Worm (Caenorhabditis elegans) whole organism, L4/young adult: ENCODE data around the gene exc-13.

ENCODE experiments used
- W03F9.2 ChIP-seq: fragments of 150-350 bp; optimal IDR thresholded peaks from 2 replicates; lab custom pipeline; 2014; ENCODE audit warnings: missing biosample characterization, missing genetic modification characterization
- dao-5 ChIP-seq: sonication (generic microtip); optimal IDR thresholded peaks from 2 replicates; lab custom pipeline; 2016; ENCODE audit warnings: missing genotype, missing genetic modification characterization, moderate library complexity, missing compliant biosample characterization

- TF ChIP-seq dao-5 (no peak), W03F9.2 (tag; lab: Kevin White, UChicago) (no peak)
Observed at ce11 chrV:7330868-7331267, 34.2 kb upstream of the exc-13 start, which contains the start of gene F10G2.2.
